Worm (Caenorhabditis elegans): ENCODE data around the gene lact-8.

Gene lact-8

DNA sequence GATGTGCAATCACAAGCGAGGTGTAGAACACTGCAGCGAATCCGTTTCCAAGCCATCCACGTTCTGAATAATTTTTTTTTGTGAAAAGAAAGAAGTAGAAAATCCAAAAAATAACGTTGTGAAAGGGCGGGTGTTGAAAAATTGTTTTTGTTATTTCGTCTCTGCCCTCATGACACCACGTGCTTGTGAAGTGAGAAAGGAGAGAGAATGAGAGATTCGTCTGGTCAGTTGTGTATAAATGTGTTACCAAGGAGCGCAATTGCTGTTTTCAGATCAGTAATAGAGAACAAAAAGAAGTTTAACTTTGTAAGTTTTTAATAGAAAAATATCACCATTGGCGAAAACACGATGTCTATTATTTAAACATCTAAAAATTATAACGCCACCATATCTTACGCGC, 27.8 kb upstream of the lact-8 start:
- TF ChIP-seq F57C9.4 (tag; optimal IDR thresholded peaks at IDR 0.05) (no peak), K12H6.12 (tag; optimal IDR thresholded peaks at IDR 0.05) (peak; percentile 19), cebp-1 (GFP tag; IDR thresholded peaks at IDR 0.05) (no peak), cebp-1 (tag; optimal IDR thresholded peaks at IDR 0.05) (peak; percentile 41), snpc-4 (GFP tag; optimal IDR thresholded peaks at IDR 0.05) (no peak), snpc-4 (tag; optimal IDR thresholded peaks at IDR 0.05) (no peak), tbp1 (GFP tag; optimal IDR thresholded peaks at IDR 0.05) (peak; percentile 11), attf-5 (GFP tag; optimal IDR thresholded peaks at IDR 0.05) (peak; percentile 19), lin-35 (GFP tag; optimal IDR thresholded peaks at IDR 0.05) (peak in 1 of 3 experiments; percentile 42), lin-40 (tag; optimal IDR thresholded peaks at IDR 0.05) (peak; percentile 5)

DNA sequence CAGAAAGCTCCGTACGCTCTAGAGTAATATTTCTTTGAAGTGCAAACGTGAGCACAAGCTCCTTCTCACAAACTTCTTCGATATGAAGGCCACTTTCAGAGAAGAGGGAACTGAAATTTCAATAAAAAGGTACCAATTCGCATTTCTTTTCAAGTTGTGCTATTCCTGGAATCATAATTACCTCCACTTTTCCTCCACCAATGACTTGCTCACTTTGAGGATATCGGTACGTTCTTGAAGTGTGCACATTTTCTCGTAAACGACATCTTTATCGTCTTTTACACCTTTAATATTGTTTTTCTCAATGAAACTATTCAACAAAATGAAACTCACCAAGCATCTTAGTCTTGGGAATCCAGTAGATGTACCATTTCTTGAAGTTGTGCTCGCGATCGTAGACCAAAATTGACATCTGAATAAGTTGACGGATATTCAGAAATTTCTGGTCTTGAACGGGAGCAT, 25.9 kb upstream of the lact-8 start, which contains the start of gene scb-1:
Gene scb-1, minus strand, starts transcription at position 412 of the 462 bp plus-strand sequence.
- TF ChIP-seq dpff-1 (tag; optimal IDR thresholded peaks at IDR 0.05) (peak; percentile 72), ztf-26 (tag; optimal IDR thresholded peaks at IDR 0.05) (peak; percentile 42), ekl-4 (GFP tag; IDR thresholded peaks at IDR 0.05) (no peak), B0336.3 (GFP tag; IDR thresholded peaks at IDR 0.05) (peak; percentile 22; the same call in 1 of the 2 replicates), die-1 (tag; optimal IDR thresholded peaks at IDR 0.05) (no peak), nfyb-1 (GFP tag; IDR thresholded peaks at IDR 0.05) (0 out of 2 replicates have a peak, but pooled peaks have one; percentile 18), snpc-3.4 (tag; optimal IDR thresholded peaks at IDR 0.05) (peak; percentile 16), ztf-25 (GFP tag; IDR thresholded peaks at IDR 0.05) (0 out of 2 replicates have a peak, but pooled peaks have one; percentile 27), pbrm-1 (GFP tag; IDR thresholded peaks at IDR 0.05) (peak; percentile 8; the same call in 1 of the 2 replicates), madf-3 (GFP tag; IDR thresholded peaks at IDR 0.05) (0 out of 2 replicates have a peak, but pooled peaks have one; percentile 48), cebp-2 (GFP tag; IDR thresholded peaks at IDR 0.05) (no peak), ama-1 (optimal IDR thresholded peaks at IDR 0.05) (peak; percentile 71), ama-1 (GFP tag; optimal IDR thresholded peaks at IDR 0.05) (no peak), let-607 (tag; optimal IDR thresholded peaks at IDR 0.05) (peak in 1 of 2 experiments; percentile 25), Y53G8AR.9 (GFP tag; conservative IDR thresholded peaks at IDR 0.05) (peak; percentile 12), F37B4.10 (GFP tag; IDR thresholded peaks at IDR 0.05) (no peak), lag-1 (GFP tag; IDR thresholded peaks at IDR 0.05) (no peak)

DNA sequence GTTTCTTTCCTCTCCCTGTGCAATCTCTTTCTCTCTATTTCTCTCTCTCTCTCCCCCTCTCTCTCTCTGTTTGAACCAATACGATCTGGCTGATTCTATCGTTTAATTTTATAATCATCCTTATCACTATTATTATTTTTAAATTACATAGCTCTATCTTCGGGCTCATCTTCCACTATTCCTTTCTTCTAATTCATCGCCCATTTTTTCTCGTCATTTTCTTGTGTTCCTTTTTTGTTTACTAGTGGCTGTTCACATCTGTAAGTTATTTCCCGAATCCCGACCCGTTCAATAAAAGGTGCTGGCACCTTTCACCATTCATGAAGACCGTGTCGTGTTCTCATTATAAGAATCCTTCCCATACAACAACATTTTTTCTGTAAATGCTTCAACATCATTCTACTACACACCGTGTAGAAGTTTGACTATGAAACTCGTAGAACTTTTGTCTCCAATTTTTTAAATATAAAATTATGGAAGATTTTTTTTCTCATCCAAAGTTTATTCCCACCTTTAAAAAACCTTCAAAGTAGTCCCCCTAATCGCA, 24.8 kb upstream of the lact-8 start:
- TF ChIP-seq hrde-1 (tag; optimal IDR thresholded peaks at IDR 0.05; ENCODE audit: borderline replicate concordance): peak; percentile 41
- TF ChIP-seq Y53G8AR.9 (GFP tag; conservative IDR thresholded peaks at IDR 0.05): peak; percentile 38; the same call in 1 of the 2 replicates
- TF ChIP-seq ztf-22 (GFP tag; optimal IDR thresholded peaks at IDR 0.05): no peak
- TF ChIP-seq mxl-1 (tag; optimal IDR thresholded peaks at IDR 0.05): no peak
- 0 out of 2 replicates have a peak, but pooled peaks have one; percentile 13 for TF ChIP-seq nfyb-1 (GFP tag; IDR thresholded peaks at IDR 0.05)
- TF ChIP-seq hsf-1 (GFP tag; IDR thresholded peaks at IDR 0.05): 0 out of 2 replicates have a peak, but pooled peaks have one; percentile 11
- TF ChIP-seq somi-1 (GFP tag; optimal IDR thresholded peaks at IDR 0.05): peak; percentile 53
- TF ChIP-seq let-607 (tag; optimal IDR thresholded peaks at IDR 0.05): peak in 1 of 2 experiments; percentile 28
- TF ChIP-seq akir-1 (GFP tag; optimal IDR thresholded peaks at IDR 0.05): no peak
- no peak for TF ChIP-seq tbx-9 (tag; optimal IDR thresholded peaks at IDR 0.05; ENCODE audit: borderline replicate concordance)
- TF ChIP-seq ztf-26 (tag; optimal IDR thresholded peaks at IDR 0.05): peak; percentile 3
- TF ChIP-seq let-526 (GFP tag; IDR thresholded peaks at IDR 0.05): peak; percentile 51; the same call in 1 of the 2 replicates
- no peak for TF ChIP-seq cebp-1 (GFP tag; IDR thresholded peaks at IDR 0.05)
- peak; percentile 43 for TF ChIP-seq cebp-1 (tag; optimal IDR thresholded peaks at IDR 0.05)
- TF ChIP-seq lsy-27 (tag; optimal IDR thresholded peaks at IDR 0.05; ENCODE audit: borderline replicate concordance, insufficient read depth): no peak
- TF ChIP-seq B0336.3 (GFP tag; IDR thresholded peaks at IDR 0.05): peak; percentile 41; the same call in 1 of the 2 replicates
- peak; percentile 20 for TF ChIP-seq repo-1 (tag; optimal IDR thresholded peaks at IDR 0.05)
- peak; percentile 30; the same call in 1 of the 2 replicates for TF ChIP-seq pbrm-1 (GFP tag; IDR thresholded peaks at IDR 0.05)
- peak; percentile 20 for TF ChIP-seq lin-40 (tag; optimal IDR thresholded peaks at IDR 0.05)
- 0 out of 2 replicates have a peak, but pooled peaks have one; percentile 39 for TF ChIP-seq madf-3 (GFP tag; IDR thresholded peaks at IDR 0.05)
